Fruit fly (Drosophila melanogaster) whole organism, adult: ENCODE measurements around the gene LanB2.

ENCODE experiments used
- CG11617 ChIP-seq: fragments of 200-800 bp; sonication (Bioruptor generic); optimal IDR thresholded peaks from 2 replicates; lab custom pipeline; 2017; ENCODE audit warnings: mild to moderate bottlenecking, missing biosample characterization, missing genetic modification reagents, missing genetic modification characterization
- CG12768 ChIP-seq: fragments of 200-800 bp; sonication (Bioruptor generic); optimal IDR thresholded peaks from 2 replicates; lab custom pipeline; 2017; ENCODE audit warnings: missing biosample characterization, missing genetic modification characterization, mild to moderate bottlenecking, moderate library complexity, missing genetic modification reagents
- CG14711 ChIP-seq: fragments of 200-800 bp; sonication (Bioruptor generic); optimal IDR thresholded peaks from 2 replicates; lab custom pipeline; 2018; ENCODE audit warnings: missing biosample characterization, mild to moderate bottlenecking, missing genetic modification characterization, moderate library complexity
- CG33017 ChIP-seq: fragments of 200-800 bp; sonication (Bioruptor generic); optimal IDR thresholded peaks from 2 replicates; lab custom pipeline; 2018; ENCODE audit warnings: missing biosample characterization, mild to moderate bottlenecking, missing genetic modification characterization, moderate library complexity
- CG7101 ChIP-seq: fragments of 200-800 bp; sonication (Bioruptor generic); optimal IDR thresholded peaks from 2 replicates; lab custom pipeline; 2018; ENCODE audit warnings: missing biosample characterization, mild to moderate bottlenecking, missing genetic modification characterization, moderate library complexity
- Clk ChIP-seq: fragments of 200-800 bp; sonication (Bioruptor generic); optimal IDR thresholded peaks from 2 replicates; lab custom pipeline; 2017; ENCODE audit warnings: missing biosample characterization, missing genetic modification characterization
- Crg-1 ChIP-seq: fragments of 200-800 bp; sonication (Bioruptor generic); optimal IDR thresholded peaks from 2 replicates; lab custom pipeline; 2016; ENCODE audit warnings: missing biosample characterization, missing genetic modification characterization
- Hr96 ChIP-seq: fragments of 200-800 bp; sonication (Bioruptor generic); optimal IDR thresholded peaks from 2 replicates; lab custom pipeline; 2016; ENCODE audit warnings: missing biosample characterization, missing genetic modification characterization
- Mnt ChIP-seq: fragments of 200-800 bp; sonication (Bioruptor generic); optimal IDR thresholded peaks from 2 replicates; lab custom pipeline; 2016; ENCODE audit warnings: missing biosample characterization, mild to moderate bottlenecking, missing genetic modification characterization
- bab1 ChIP-seq: fragments of 200-800 bp; sonication (Bioruptor generic); optimal IDR thresholded peaks from 3 replicates; lab custom pipeline; 2019; ENCODE audit warnings: missing biosample characterization, mild to moderate bottlenecking, missing genetic modification characterization, moderate library complexity
- cic ChIP-seq: fragments of 200-800 bp; sonication (Bioruptor generic); optimal IDR thresholded peaks from 2 replicates; lab custom pipeline; 2017; ENCODE audit warnings: missing biosample characterization, mild to moderate bottlenecking, missing genetic modification characterization, moderate library complexity
- cnc ChIP-seq, 2 experiments: fragments of >200 bp; optimal IDR thresholded peaks; 2 replicates each; lab custom pipeline; 2017
- kay ChIP-seq: fragments of 200-800 bp; sonication (Bioruptor generic); peaks from one replicate; lab custom pipeline; 2016; ENCODE audit warnings: missing biosample characterization, missing genetic modification characterization, borderline replicate concordance
- pad ChIP-seq: fragments of 200-800 bp; sonication (Bioruptor generic); optimal IDR thresholded peaks from 3 replicates; lab custom pipeline; 2017; ENCODE audit warnings: missing biosample characterization, missing genetic modification characterization, mild to moderate bottlenecking, moderate library complexity, missing genetic modification reagents

dm6 chr3L:9566849-9567248, 47.9 kb upstream of the LanB2 start:
- no peak for TF ChIP-seq cnc (optimal IDR thresholded peaks at IDR 0.05; lab: Kevin White, UChicago)
- no peak for TF ChIP-seq CG7101 (tag; lab: Kevin White, UChicago)
- TF ChIP-seq CG14711 (tag; lab: Kevin White, UChicago) = no peak
- TF ChIP-seq kay (GFP tag; lab: Kevin White, UChicago) = no peak
- no peak for TF ChIP-seq CG11617 (GFP tag; lab: Kevin White, UChicago)
- no peak for TF ChIP-seq pad (GFP tag; lab: Kevin White, UChicago)
- TF ChIP-seq CG12768 (GFP tag; lab: Kevin White, UChicago) = no peak
- no peak for TF ChIP-seq cic
- no peak for TF ChIP-seq Mnt
- TF ChIP-seq Hr96 = no peak
- no peak for TF ChIP-seq CG33017 (tag; lab: Kevin White, UChicago)
- TF ChIP-seq Crg-1 = no peak
- no peak for TF ChIP-seq bab1
- TF ChIP-seq Clk (GFP tag; lab: Kevin White, UChicago) = no peak
